Worm (Caenorhabditis elegans): ENCODE data around the gene F40F4.7.
A peak's percentile ranks its signal among the peaks of the same experiment; 100 is the strongest.

F40F4.7 gene

DNA sequence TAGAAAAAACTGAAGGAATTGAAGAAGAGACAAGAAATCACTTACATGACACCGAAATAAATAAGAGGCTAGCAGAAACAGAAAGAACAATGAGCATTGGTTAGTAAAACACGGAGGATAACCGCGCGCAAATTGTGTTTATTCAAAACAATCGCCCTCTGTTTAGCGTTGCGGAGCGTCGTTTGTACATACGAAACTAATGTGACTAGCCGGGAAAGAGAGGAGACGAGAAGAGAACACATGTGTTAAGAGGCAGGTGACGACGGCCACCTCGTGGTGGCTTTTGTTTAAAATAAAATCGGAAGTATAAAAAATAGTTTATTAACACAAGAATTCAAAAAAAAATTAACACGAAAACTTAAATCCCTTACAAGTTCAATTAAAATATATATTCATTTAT lies at the start of gene F40F4.7:
Gene F40F4.7 (minus strand): TSS at position 122 of the 400 bp plus-strand sequence.
- peak; percentile 67 for TF ChIP-seq F13C5.2 (tag; optimal IDR thresholded peaks at IDR 0.05)
- no peak for TF ChIP-seq sea-1 (GFP tag; conservative IDR thresholded peaks at IDR 0.05)
- TF ChIP-seq hmg-4 (GFP tag; optimal IDR thresholded peaks at IDR 0.05): peak; percentile 8
- no peak for TF ChIP-seq B0310.2 (tag; optimal IDR thresholded peaks at IDR 0.05)

DNA sequence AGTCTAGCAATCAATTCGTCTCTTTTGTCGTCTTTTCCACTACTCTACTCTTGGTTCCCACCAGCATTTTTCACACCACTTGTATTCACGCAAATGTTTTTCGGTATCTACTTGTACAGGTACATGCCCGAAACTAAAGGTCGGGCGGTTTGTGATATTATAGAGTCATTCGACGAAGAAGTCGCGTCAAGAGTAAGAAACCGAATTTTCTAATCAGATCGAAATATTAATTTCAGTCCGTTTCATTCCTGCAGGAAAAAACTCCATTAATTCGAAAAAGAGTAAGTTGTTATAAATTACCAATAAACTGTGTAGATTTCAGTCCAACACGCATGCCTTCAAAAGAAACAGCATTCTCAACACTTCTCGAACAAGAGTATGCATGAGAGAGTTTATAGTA lies 46.2 kb upstream of the F40F4.7 start:
- TF ChIP-seq ama-1 (optimal IDR thresholded peaks at IDR 0.05) (no peak), ceh-13 (GFP tag; optimal IDR thresholded peaks at IDR 0.05) (no peak), tra-4 (tag; optimal IDR thresholded peaks at IDR 0.05) (no peak), F13C5.2 (tag; optimal IDR thresholded peaks at IDR 0.05) (no peak), pes-1 (GFP tag; IDR thresholded peaks at IDR 0.05) (no peak), hnd-1 (tag; optimal IDR thresholded peaks at IDR 0.05) (no peak), hmg-4 (GFP tag; optimal IDR thresholded peaks at IDR 0.05) (no peak), flt-1 (GFP tag; IDR thresholded peaks at IDR 0.05) (no peak), hmbx-1 (tag; optimal IDR thresholded peaks at IDR 0.05) (no peak), ets-7 (tag; optimal IDR thresholded peaks at IDR 0.05) (no peak), tbx-11 (GFP tag; IDR thresholded peaks at IDR 0.05) (no peak), tbx-37 (GFP tag; conservative IDR thresholded peaks at IDR 0.05) (no peak)

DNA sequence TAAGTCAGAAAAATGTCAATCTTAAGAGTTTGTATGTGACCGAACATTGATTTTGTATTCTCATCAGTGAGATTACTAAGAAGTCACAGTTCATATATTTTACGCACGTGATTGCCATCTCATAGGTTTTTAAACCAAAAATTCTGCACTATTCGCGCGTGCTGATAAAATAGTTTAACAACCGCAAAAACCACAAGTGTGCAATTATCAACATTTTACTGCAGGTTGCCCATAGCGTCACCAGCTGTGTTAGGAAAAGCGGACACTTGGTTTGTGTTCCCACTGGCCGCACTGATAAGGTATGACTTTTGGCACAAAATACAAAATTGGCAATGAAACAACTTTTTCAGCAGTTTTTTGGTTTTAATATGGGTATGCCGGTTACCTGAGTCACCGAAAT lies 44.4 kb upstream of the F40F4.7 start:
- no peak for TF ChIP-seq aly-1 (tag; optimal IDR thresholded peaks at IDR 0.05)
- no peak for TF ChIP-seq flt-1 (GFP tag; IDR thresholded peaks at IDR 0.05)
- TF ChIP-seq ceh-13 (GFP tag; optimal IDR thresholded peaks at IDR 0.05): no peak
- no peak for TF ChIP-seq F13C5.2 (tag; optimal IDR thresholded peaks at IDR 0.05)
- TF ChIP-seq ama-1 (optimal IDR thresholded peaks at IDR 0.05): no peak
- no peak for TF ChIP-seq scrt-1 (GFP tag; IDR thresholded peaks at IDR 0.05)
- TF ChIP-seq tbx-37 (GFP tag; conservative IDR thresholded peaks at IDR 0.05): no peak
- no peak for TF ChIP-seq hnd-1 (tag; optimal IDR thresholded peaks at IDR 0.05)
- no peak for TF ChIP-seq tbx-11 (GFP tag; IDR thresholded peaks at IDR 0.05)
- no peak for TF ChIP-seq ets-7 (tag; optimal IDR thresholded peaks at IDR 0.05)
- TF ChIP-seq tra-4 (tag; optimal IDR thresholded peaks at IDR 0.05): no peak
- no peak for TF ChIP-seq ceh-36 (tag; optimal IDR thresholded peaks at IDR 0.05)
- TF ChIP-seq sea-1 (GFP tag; conservative IDR thresholded peaks at IDR 0.05): no peak
- TF ChIP-seq hmg-4 (GFP tag; optimal IDR thresholded peaks at IDR 0.05): no peak
- no peak for TF ChIP-seq pes-1 (GFP tag; IDR thresholded peaks at IDR 0.05)
- no peak for TF ChIP-seq B0310.2 (tag; optimal IDR thresholded peaks at IDR 0.05)
- no peak for TF ChIP-seq hmbx-1 (tag; optimal IDR thresholded peaks at IDR 0.05)

ce11 chrX:3289183-3289582 lies 43.5 kb upstream of the F40F4.7 start, which contains the start of gene K09C4.4:
Gene K09C4.4, plus strand, starts transcription at chrX:3289483.
- no peak for TF ChIP-seq tbx-11 (GFP tag; IDR thresholded peaks at IDR 0.05)

ce11 chrX:3285448-3285847 lies 39.7 kb upstream of the F40F4.7 start:
- TF ChIP-seq ceh-36 (tag; optimal IDR thresholded peaks at IDR 0.05) (no peak), flt-1 (GFP tag; IDR thresholded peaks at IDR 0.05) (no peak), scrt-1 (GFP tag; IDR thresholded peaks at IDR 0.05) (no peak), F13C5.2 (tag; optimal IDR thresholded peaks at IDR 0.05) (no peak), tbx-37 (GFP tag; conservative IDR thresholded peaks at IDR 0.05) (no peak), ets-7 (tag; optimal IDR thresholded peaks at IDR 0.05) (no peak), B0310.2 (tag; optimal IDR thresholded peaks at IDR 0.05) (no peak), pes-1 (GFP tag; IDR thresholded peaks at IDR 0.05) (no peak), sea-1 (GFP tag; conservative IDR thresholded peaks at IDR 0.05) (no peak), ceh-13 (GFP tag; optimal IDR thresholded peaks at IDR 0.05) (no peak), tbx-11 (GFP tag; IDR thresholded peaks at IDR 0.05) (no peak), hmg-4 (GFP tag; optimal IDR thresholded peaks at IDR 0.05) (no peak), aly-1 (tag; optimal IDR thresholded peaks at IDR 0.05) (no peak), tra-4 (tag; optimal IDR thresholded peaks at IDR 0.05) (no peak), ama-1 (optimal IDR thresholded peaks at IDR 0.05) (no peak)

- TF ChIP-seq sea-1 (GFP tag; conservative IDR thresholded peaks at IDR 0.05) (no peak), ama-1 (optimal IDR thresholded peaks at IDR 0.05) (no peak), tbx-37 (GFP tag; conservative IDR thresholded peaks at IDR 0.05) (no peak), ceh-36 (tag; optimal IDR thresholded peaks at IDR 0.05) (no peak), pes-1 (GFP tag; IDR thresholded peaks at IDR 0.05) (no peak), hmg-4 (GFP tag; optimal IDR thresholded peaks at IDR 0.05) (no peak), hnd-1 (tag; optimal IDR thresholded peaks at IDR 0.05) (no peak), scrt-1 (GFP tag; IDR thresholded peaks at IDR 0.05) (no peak), aly-1 (tag; optimal IDR thresholded peaks at IDR 0.05) (no peak), ets-7 (tag; optimal IDR thresholded peaks at IDR 0.05) (no peak), F13C5.2 (tag; optimal IDR thresholded peaks at IDR 0.05) (no peak), tra-4 (tag; optimal IDR thresholded peaks at IDR 0.05) (no peak), tbx-11 (GFP tag; IDR thresholded peaks at IDR 0.05) (no peak), B0310.2 (tag; optimal IDR thresholded peaks at IDR 0.05) (no peak)
These were observed 39.2 kb upstream of the F40F4.7 start for ce11 chrX:3284967-3285366.

ce11 chrX:3283189-3283588 lies 37.5 kb upstream of the F40F4.7 start:
- no peak for TF ChIP-seq ceh-36 (tag; optimal IDR thresholded peaks at IDR 0.05)
- no peak for TF ChIP-seq aly-1 (tag; optimal IDR thresholded peaks at IDR 0.05)
- TF ChIP-seq tbx-37 (GFP tag; conservative IDR thresholded peaks at IDR 0.05): no peak
- TF ChIP-seq hmg-4 (GFP tag; optimal IDR thresholded peaks at IDR 0.05): no peak
- TF ChIP-seq tra-4 (tag; optimal IDR thresholded peaks at IDR 0.05): no peak
- no peak for TF ChIP-seq pes-1 (GFP tag; IDR thresholded peaks at IDR 0.05)
- no peak for TF ChIP-seq scrt-1 (GFP tag; IDR thresholded peaks at IDR 0.05)
- no peak for TF ChIP-seq hnd-1 (tag; optimal IDR thresholded peaks at IDR 0.05)
- TF ChIP-seq flt-1 (GFP tag; IDR thresholded peaks at IDR 0.05): no peak
- TF ChIP-seq ets-7 (tag; optimal IDR thresholded peaks at IDR 0.05): no peak
- TF ChIP-seq hmbx-1 (tag; optimal IDR thresholded peaks at IDR 0.05): no peak
- TF ChIP-seq F13C5.2 (tag; optimal IDR thresholded peaks at IDR 0.05): no peak
- TF ChIP-seq sea-1 (GFP tag; conservative IDR thresholded peaks at IDR 0.05): no peak
- no peak for TF ChIP-seq ama-1 (optimal IDR thresholded peaks at IDR 0.05)
- no peak for TF ChIP-seq tbx-11 (GFP tag; IDR thresholded peaks at IDR 0.05)
- TF ChIP-seq ceh-13 (GFP tag; optimal IDR thresholded peaks at IDR 0.05): no peak
- no peak for TF ChIP-seq B0310.2 (tag; optimal IDR thresholded peaks at IDR 0.05)

DNA sequence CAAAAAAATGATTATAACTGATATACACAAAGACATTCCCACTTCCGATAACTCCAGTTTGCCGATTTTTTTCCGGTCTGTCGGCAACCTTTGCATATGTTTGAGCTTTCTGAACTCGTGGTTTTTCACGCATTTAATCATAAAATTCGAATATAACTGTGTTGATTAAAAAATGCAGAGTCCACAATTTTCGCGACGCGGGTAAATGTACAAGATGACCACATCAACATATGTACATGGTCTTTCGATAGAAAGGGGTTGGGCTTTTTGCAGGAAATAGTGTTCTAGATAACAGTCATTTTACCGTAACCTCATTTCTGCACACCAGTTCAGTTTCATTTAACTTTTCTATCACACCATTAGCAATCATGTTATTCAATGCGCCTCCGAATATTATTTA lies 36.6 kb upstream of the F40F4.7 start, which contains the start of gene K09C4.5:
Gene K09C4.5 (plus strand): TSS at position 326 of the 400 bp plus-strand sequence.
- TF ChIP-seq ceh-13 (GFP tag; optimal IDR thresholded peaks at IDR 0.05) (no peak), ceh-36 (tag; optimal IDR thresholded peaks at IDR 0.05) (no peak)

All from whole organism, early embryonic.